Fruit fly (Drosophila melanogaster) whole organism, prepupa: ENCODE data around the gene CG10874.
A peak's percentile ranks its signal among the peaks of the same experiment; 100 is the strongest.

Experiments used
- CG10631 ChIP-seq: fragments of 200-800 bp; sonication (Bioruptor generic); optimal IDR thresholded peaks from 2 replicates; lab custom pipeline; 2016; ENCODE audit warnings: missing biosample characterization, missing genetic modification characterization
- CG11762 ChIP-seq: fragments of 200-800 bp; sonication (Bioruptor generic); optimal IDR thresholded peaks from 3 replicates; lab custom pipeline; 2016; ENCODE audit warnings: missing biosample characterization, missing genetic modification characterization; ENCODE audit not compliant: insufficient read depth
- CG11902 ChIP-seq: fragments of 200-800 bp; sonication (Bioruptor generic); optimal IDR thresholded peaks from 3 replicates; lab custom pipeline; 2016; ENCODE audit warnings: missing biosample characterization, missing genetic modification characterization
- CG16779 ChIP-seq: fragments of 200-800 bp; sonication (Bioruptor generic); optimal IDR thresholded peaks from 3 replicates; lab custom pipeline; 2017; ENCODE audit warnings: missing biosample characterization, mild to moderate bottlenecking, missing genetic modification characterization
- CG31627 ChIP-seq: fragments of 200-800 bp; sonication (Bioruptor generic); optimal IDR thresholded peaks from 3 replicates; lab custom pipeline; 2016; ENCODE audit warnings: missing biosample characterization, missing genetic modification characterization
- CG32006 ChIP-seq: fragments of 200-800 bp; sonication (Bioruptor generic); optimal IDR thresholded peaks from 3 replicates; lab custom pipeline; 2017; ENCODE audit warnings: missing biosample characterization, mild to moderate bottlenecking, missing genetic modification characterization
- CG34406 ChIP-seq: fragments of 200-800 bp; sonication (Bioruptor generic); optimal IDR thresholded peaks from 3 replicates; lab custom pipeline; 2016; ENCODE audit warnings: missing biosample characterization, missing genetic modification characterization
- CG6854 ChIP-seq: fragments of 200-800 bp; sonication (Bioruptor generic); optimal IDR thresholded peaks from 2 replicates; lab custom pipeline; 2017; ENCODE audit warnings: missing biosample characterization, mild to moderate bottlenecking, missing genetic modification characterization
- CG7368 ChIP-seq: fragments of 200-800 bp; sonication (Bioruptor generic); optimal IDR thresholded peaks from 3 replicates; lab custom pipeline; 2016; ENCODE audit warnings: missing biosample characterization, missing genetic modification characterization
- CG8632 ChIP-seq: fragments of 200-800 bp; sonication (Bioruptor generic); optimal IDR thresholded peaks from 3 replicates; lab custom pipeline; 2016; ENCODE audit warnings: missing biosample characterization, missing genetic modification characterization
- CG9139 ChIP-seq: fragments of 200-800 bp; sonication (Bioruptor generic); optimal IDR thresholded peaks from 3 replicates; lab custom pipeline; 2017; ENCODE audit warnings: missing biosample characterization, mild to moderate bottlenecking, missing genetic modification characterization
- Eip78C ChIP-seq: fragments of 200-800 bp; sonication (Bioruptor generic); peaks from one replicate; lab custom pipeline; 2016; ENCODE audit warnings: missing biosample characterization, missing genetic modification characterization
- Eip93F ChIP-seq: fragments of 200-800 bp; sonication (Bioruptor generic); optimal IDR thresholded peaks from 2 replicates; lab custom pipeline; 2016; ENCODE audit warnings: missing biosample characterization, mild to moderate bottlenecking, missing genetic modification characterization
- Hr38 ChIP-seq: sonication (Bioruptor generic); optimal IDR thresholded peaks from 2 replicates; lab custom pipeline; 2016; ENCODE audit warnings: missing biosample characterization, missing genetic modification characterization
- OdsH ChIP-seq: fragments of 200-800 bp; sonication (Bioruptor generic); optimal IDR thresholded peaks from 3 replicates; lab custom pipeline; 2016; ENCODE audit warnings: missing biosample characterization, missing genetic modification characterization
- Smox ChIP-seq: fragments of 200-800 bp; sonication (Bioruptor generic); optimal IDR thresholded peaks from 3 replicates; lab custom pipeline; 2016; ENCODE audit warnings: missing biosample characterization, missing genetic modification characterization
- achi ChIP-seq: fragments of 200-800 bp; sonication (Bioruptor generic); optimal IDR thresholded peaks from 3 replicates; lab custom pipeline; 2016; ENCODE audit warnings: missing biosample characterization, missing genetic modification characterization
- acj6 ChIP-seq: fragments of 200-800 bp; sonication (Bioruptor generic); optimal IDR thresholded peaks from 3 replicates; lab custom pipeline; 2016; ENCODE audit warnings: missing biosample characterization, missing genetic modification characterization
- dac ChIP-seq: fragments of 200-800 bp; sonication (Bioruptor generic); optimal IDR thresholded peaks from 2 replicates; lab custom pipeline; 2017; ENCODE audit warnings: missing biosample characterization, mild to moderate bottlenecking, missing genetic modification characterization
- pdm3 ChIP-seq: fragments of 200-800 bp; sonication (Bioruptor generic); optimal IDR thresholded peaks from 3 replicates; lab custom pipeline; 2016; ENCODE audit warnings: missing biosample characterization, missing genetic modification characterization
- ss ChIP-seq, 2 experiments: fragments of 200-800 bp; sonication (Bioruptor generic); optimal IDR thresholded peaks; 2 replicates in 1 of 2; 3 replicates in 1 of 2; lab custom pipeline; 2017 to 2018; ENCODE audit warnings: mild to moderate bottlenecking in 2 of 2, missing biosample characterization in 2 of 2, missing genetic modification characterization in 2 of 2, moderate library complexity in 1 of 2

Gene CG10874

dm6 chr2L:2147208-2147607 lies 45.0 kb downstream of the CG10874 start, which contains the start of the genes CG11723 and Tbcd (continued):
- no peak for TF ChIP-seq CG16779 (tag; lab: Kevin White, UChicago)
- TF ChIP-seq CG32006 (GFP tag; lab: Kevin White, UChicago) = peak; percentile 93
- no peak for TF ChIP-seq pdm3 (GFP tag; lab: Kevin White, UChicago)
- no peak for TF ChIP-seq achi
- peak; percentile 95 for TF ChIP-seq CG31627
- TF ChIP-seq CG6854 (GFP tag; lab: Kevin White, UChicago) = peak; percentile 63
- peak; percentile 86 for TF ChIP-seq CG11762
- TF ChIP-seq Eip93F (GFP tag; lab: Kevin White, UChicago) = peak; percentile 68
- TF ChIP-seq Hr38 (GFP tag; lab: Kevin White, UChicago) = peak; percentile 62
- peak; percentile 85 for TF ChIP-seq dac (GFP tag; lab: Kevin White, UChicago)
- no peak for TF ChIP-seq CG7368 (GFP tag; lab: Kevin White, UChicago)
- no peak for TF ChIP-seq CG10631 (GFP tag; lab: Kevin White, UChicago)
- TF ChIP-seq Eip78C (GFP tag; lab: Kevin White, UChicago) = peak; percentile 98
- peak; percentile 91 for TF ChIP-seq acj6 (GFP tag; lab: Kevin White, UChicago)
- TF ChIP-seq CG11902 (GFP tag; lab: Kevin White, UChicago) = peak; percentile 91
- TF ChIP-seq CG9139 = no peak
- no peak for TF ChIP-seq OdsH (GFP tag; lab: Kevin White, UChicago)

- TF ChIP-seq OdsH (GFP tag; lab: Kevin White, UChicago) (no peak), ss (GFP tag; optimal IDR thresholded peaks at IDR 0.05; lab: Kevin White, UChicago) (no peak), CG8632 (no peak), Smox (no peak), CG34406 (no peak)
Observed at dm6 chr2L:2144725-2145656, 47.2 kb downstream of the CG10874 start, which contains the start of gene tho2. TSS of gene tho2 (minus strand) at chr2L:2145187.
